Worm (Caenorhabditis elegans): Measurements from ENCODE around the gene W08G11.3.

DNA sequence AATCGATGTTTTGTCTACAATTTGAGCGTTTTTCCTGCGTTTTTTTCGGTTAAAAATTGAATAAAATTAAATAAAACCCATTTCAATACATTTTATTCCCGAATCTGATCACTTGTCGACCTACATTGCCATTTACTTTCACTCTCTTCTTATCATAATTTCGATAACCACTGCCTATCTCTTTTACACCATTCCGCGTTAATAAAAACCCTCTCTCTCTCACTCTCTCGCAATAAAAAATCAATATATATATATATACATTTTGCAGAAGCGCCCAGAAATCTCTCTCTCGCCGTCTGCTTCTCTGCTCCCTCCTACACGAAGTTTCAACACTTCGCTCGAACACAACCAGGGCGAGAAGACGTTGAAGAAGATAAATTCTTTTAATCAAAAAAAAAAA lies 10.2 kb upstream of the W08G11.3 start, which contains the start of gene pptr-1:
- no peak for TF ChIP-seq ZK546.5 (tag; optimal IDR thresholded peaks at IDR 0.05)
- TF ChIP-seq nhr-237 (tag; optimal IDR thresholded peaks at IDR 0.05): no peak
- TF ChIP-seq unc-39 (tag; optimal IDR thresholded peaks at IDR 0.05): no peak
- TF ChIP-seq fkh-10 (GFP tag; optimal IDR thresholded peaks at IDR 0.05): no peak
- no peak for TF ChIP-seq nhr-28 (tag; optimal IDR thresholded peaks at IDR 0.05)
- no peak for TF ChIP-seq nhr-76 (tag; optimal IDR thresholded peaks at IDR 0.05)
- TF ChIP-seq sea-2 (GFP tag; optimal IDR thresholded peaks at IDR 0.05): no peak
- TF ChIP-seq nhr-77 (tag; optimal IDR thresholded peaks at IDR 0.05): no peak
- no peak for TF ChIP-seq R02D3.7 (tag; optimal IDR thresholded peaks at IDR 0.05)
- TF ChIP-seq tbx-2 (tag; optimal IDR thresholded peaks at IDR 0.05): no peak
- no peak for TF ChIP-seq egl-27 (tag; optimal IDR thresholded peaks at IDR 0.05)
- TF ChIP-seq nhr-11 (tag; optimal IDR thresholded peaks at IDR 0.05): no peak
- no peak for TF ChIP-seq hmg-11 (tag; optimal IDR thresholded peaks at IDR 0.05)

Data from whole organism, L3 larva.